Fruit fly (Drosophila melanogaster) S2 (cell line): ENCODE data around the gene CG10616.

Experiments used
- CG8478 ChIP-seq: fragments of >200 bp; optimal IDR thresholded peaks from 2 replicates; lab custom pipeline; 2018
- CTCF ChIP-seq, 2 experiments: fragments of >200 bp; optimal IDR thresholded peaks; 2 replicates each; lab custom pipeline; 2018

Gene CG10616

DNA sequence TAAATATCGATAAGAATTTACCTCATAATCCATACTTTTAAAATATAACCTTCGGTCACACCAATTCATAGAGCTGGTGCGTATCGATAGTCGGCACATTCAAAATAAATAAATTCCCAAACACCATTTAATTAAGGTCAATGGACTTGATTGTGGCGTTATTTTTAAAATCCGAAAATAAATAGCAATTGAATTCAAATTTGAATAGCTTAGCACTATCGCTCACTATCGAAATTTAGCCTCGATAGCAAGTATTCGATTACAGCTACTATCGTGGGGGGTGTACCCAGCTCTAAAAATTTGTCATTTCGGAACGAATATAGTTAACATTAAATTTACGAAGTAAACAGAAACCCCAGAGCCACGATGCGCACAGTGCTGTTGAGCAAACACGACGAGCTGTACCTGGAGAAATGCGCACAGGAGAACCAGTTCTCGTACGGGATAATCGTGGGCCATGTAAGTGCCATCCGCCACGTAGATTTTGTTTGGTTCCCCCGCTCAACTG is at the start of gene CG10616:
Gene CG10616 (plus strand): TSS at position 258 of the 508 bp plus-strand sequence.
- TF ChIP-seq CG8478 (lab: Kevin White, UChicago) = no peak
- TF ChIP-seq CTCF (optimal IDR thresholded peaks at IDR 0.05; lab: Kevin White, UChicago) = peak in 1 of 2 experiments; percentile 9

DNA sequence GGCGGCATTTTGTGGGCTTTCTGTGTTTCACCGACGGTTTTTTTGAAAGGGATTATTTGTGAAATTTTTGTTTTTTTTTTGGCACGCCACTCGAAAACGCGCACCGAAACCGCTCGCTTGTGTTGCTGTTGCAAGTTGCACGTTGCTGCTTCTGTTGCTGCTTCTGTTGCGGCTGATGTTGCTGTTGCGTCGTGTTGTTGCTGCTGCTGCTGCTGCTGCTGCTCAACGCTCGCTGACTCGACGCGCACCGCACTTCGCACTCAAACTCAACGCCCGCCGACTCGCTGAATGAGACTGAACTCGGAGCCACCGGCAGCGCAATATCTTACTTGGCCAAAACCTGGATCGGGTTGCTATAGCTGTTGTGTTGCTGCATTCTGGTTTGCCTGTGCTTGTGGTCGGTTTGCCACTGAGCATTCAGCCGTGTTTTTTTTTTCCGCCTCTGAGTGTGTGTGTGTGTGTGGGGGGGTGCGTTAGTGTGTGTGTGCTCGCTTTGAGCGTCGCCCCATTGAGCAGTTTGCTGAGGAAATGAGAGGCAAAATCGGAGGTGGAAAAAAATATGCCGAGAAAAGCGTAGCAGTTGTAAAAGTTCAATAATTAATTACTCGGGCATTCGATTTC is 39.0 kb upstream of the CG10616 start, which contains the start of gene toe:
Gene toe (minus strand): TSS at position 277 of the 621 bp plus-strand sequence.
- no peak for TF ChIP-seq CTCF (optimal IDR thresholded peaks at IDR 0.05; lab: Kevin White, UChicago)
- no peak for TF ChIP-seq CG8478 (lab: Kevin White, UChicago)

DNA sequence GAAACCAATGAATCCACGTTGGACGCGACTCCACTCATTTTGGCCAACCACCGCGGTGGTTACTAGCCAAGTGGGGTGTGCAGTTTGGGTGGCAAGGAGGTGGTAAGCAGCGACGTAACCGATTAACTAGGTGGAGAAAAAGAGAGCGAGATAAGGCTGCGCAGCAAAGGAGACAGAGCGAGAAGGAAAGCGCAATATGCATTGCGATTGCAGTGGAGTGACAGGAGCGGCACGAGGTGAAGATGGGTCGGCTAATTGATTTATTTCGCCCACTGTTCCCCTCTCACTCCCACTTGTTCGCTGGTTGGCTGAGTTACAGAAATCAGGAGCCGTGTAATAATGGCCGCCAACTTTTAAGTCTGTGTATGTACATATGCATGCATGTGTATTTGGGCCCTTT is 37.8 kb upstream of the CG10616 start:
- TF ChIP-seq CTCF (optimal IDR thresholded peaks at IDR 0.05; lab: Kevin White, UChicago) = no peak
- no peak for TF ChIP-seq CG8478 (lab: Kevin White, UChicago)

DNA sequence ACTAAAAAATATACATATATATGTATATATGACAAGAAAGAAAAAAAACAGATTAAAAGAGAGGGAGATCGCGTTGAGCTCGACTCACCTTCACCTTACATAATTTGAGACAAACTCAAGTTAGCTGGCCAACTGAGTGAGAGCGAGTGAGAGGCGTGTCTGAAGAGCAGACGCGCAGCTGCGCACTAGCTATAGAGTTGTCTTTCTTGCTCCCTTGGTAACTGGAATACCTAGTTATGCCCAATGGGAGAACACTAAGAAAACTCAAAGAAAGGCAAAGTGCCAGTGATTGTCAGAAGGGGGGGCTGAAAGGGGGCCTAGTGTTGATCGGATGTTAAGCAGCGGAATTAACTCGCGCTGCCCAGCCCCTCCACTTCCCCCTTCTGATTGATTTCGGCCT is 37.1 kb upstream of the CG10616 start:
- TF ChIP-seq CTCF (optimal IDR thresholded peaks at IDR 0.05; lab: Kevin White, UChicago) (no peak), CG8478 (lab: Kevin White, UChicago) (no peak)

DNA sequence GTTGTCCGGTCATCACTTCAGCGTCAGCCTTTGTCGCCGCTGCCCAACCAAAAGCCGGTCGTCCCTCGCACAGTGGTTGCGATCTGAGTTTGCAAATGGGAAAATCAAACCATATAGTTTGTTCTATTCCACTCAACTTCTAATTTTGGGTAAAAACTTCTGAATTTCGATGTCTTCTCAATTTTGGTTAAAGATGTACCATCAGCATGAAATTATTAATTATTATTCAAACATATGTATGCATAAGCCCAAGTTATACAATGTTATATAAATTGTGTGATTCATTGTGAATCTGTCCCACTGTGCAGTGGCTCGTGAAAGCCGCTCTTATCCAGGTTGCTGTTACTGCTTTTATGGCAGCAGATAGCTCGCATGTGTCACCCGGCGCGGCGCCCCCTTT is 28.9 kb upstream of the CG10616 start:
- no peak for TF ChIP-seq CTCF (optimal IDR thresholded peaks at IDR 0.05; lab: Kevin White, UChicago)
- TF ChIP-seq CG8478 (lab: Kevin White, UChicago) = no peak

- TF ChIP-seq CTCF (optimal IDR thresholded peaks at IDR 0.05; lab: Kevin White, UChicago) = no peak
- no peak for TF ChIP-seq CG8478 (lab: Kevin White, UChicago)
These were observed 27.5 kb upstream of the CG10616 start for dm6 chr3L:12444040-12444439.

- TF ChIP-seq CG8478 (lab: Kevin White, UChicago) = no peak
- no peak for TF ChIP-seq CTCF (optimal IDR thresholded peaks at IDR 0.05; lab: Kevin White, UChicago)
These were observed 24.4 kb upstream of the CG10616 start for dm6 chr3L:12447081-12447480.

DNA sequence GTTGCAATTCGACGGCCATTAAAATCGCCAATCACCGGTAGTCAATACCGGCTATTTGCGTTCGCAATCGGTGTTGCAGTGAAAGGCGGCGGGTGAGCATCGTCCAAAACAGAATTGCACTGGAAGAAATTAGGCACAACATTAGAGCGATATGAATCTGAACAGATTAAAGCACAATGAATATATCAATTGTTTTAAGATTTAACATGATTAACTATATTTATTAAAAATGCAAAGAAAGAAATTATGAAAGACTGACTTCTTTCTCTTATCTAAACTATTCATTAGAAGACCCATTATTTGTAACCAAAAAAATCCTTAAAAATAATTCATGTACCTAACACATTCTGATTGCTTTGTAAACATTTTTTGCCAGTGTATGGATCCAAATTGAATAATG is 24.0 kb upstream of the CG10616 start:
- TF ChIP-seq CTCF (optimal IDR thresholded peaks at IDR 0.05; lab: Kevin White, UChicago) (no peak), CG8478 (lab: Kevin White, UChicago) (no peak)

- no peak for TF ChIP-seq CG8478 (lab: Kevin White, UChicago)
- no peak for TF ChIP-seq CTCF (optimal IDR thresholded peaks at IDR 0.05; lab: Kevin White, UChicago)
These were observed 18.0 kb upstream of the CG10616 start for dm6 chr3L:12453529-12453928.

DNA sequence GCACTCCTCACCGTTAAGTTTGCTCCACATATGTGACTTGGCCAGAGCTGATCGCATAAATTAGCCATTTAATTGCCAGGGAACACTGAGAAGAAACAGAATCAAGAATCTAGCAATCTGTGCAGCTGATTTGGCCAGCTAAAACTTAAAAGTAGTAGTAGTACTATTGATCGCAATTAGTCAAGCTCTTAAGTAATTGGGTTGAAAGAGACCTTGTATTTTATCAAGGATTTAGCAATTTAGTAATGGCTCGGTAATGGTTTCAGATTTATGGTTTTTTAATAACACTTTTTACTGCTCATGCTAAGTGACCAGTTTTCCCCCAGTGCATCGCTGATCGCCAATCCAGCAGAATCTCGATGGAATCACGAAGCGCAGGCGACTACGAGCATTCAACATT is 16.5 kb upstream of the CG10616 start:
- TF ChIP-seq CG8478 (lab: Kevin White, UChicago) = no peak
- no peak for TF ChIP-seq CTCF (optimal IDR thresholded peaks at IDR 0.05; lab: Kevin White, UChicago)

dm6 chr3L:12456916-12457662 is 14.4 kb upstream of the CG10616 start:
- TF ChIP-seq CTCF (optimal IDR thresholded peaks at IDR 0.05; lab: Kevin White, UChicago) (no peak), CG8478 (lab: Kevin White, UChicago) (no peak)

DNA sequence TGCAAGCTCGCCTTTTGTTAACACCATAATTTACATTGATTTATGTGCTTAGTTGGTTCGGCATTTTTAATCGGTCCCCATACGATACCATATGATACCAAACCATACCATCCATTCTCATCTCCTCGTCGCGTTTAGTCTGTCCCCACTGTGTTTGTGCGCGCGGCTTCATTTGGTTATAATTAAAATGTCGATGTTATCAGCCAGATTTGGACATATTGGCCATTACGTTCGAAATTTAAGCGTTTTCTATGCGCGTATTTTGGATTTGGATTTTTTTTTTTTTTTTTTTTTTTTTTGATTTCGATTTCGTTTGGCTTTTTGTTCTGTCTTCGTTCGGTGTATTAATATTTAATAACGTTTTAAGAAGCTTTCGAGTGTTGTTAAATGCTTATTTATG is 9.6 kb upstream of the CG10616 start:
- no peak for TF ChIP-seq CTCF (optimal IDR thresholded peaks at IDR 0.05; lab: Kevin White, UChicago)
- TF ChIP-seq CG8478 (lab: Kevin White, UChicago) = no peak

DNA sequence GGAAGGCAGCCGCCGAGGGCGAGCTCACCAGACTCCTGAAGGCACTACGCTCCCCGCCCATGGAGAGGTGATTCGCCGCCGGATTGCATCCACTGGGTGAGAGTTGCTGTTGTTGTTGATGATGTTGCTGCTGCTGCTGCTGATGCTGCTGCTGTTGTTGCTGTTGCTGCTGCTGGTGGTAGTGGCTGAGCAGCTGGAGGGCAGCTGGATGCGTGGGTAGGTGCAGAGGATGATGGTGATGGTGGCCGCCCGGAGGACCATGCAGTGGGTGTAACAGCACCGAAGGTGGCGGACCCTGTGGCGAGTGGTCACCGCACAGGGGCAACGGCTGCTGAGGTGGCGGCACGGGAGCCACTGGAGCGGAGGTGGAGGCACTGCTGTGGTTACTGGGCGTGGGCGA is 7.9 kb upstream of the CG10616 start:
- TF ChIP-seq CTCF (optimal IDR thresholded peaks at IDR 0.05; lab: Kevin White, UChicago) (no peak), CG8478 (lab: Kevin White, UChicago) (no peak)

DNA sequence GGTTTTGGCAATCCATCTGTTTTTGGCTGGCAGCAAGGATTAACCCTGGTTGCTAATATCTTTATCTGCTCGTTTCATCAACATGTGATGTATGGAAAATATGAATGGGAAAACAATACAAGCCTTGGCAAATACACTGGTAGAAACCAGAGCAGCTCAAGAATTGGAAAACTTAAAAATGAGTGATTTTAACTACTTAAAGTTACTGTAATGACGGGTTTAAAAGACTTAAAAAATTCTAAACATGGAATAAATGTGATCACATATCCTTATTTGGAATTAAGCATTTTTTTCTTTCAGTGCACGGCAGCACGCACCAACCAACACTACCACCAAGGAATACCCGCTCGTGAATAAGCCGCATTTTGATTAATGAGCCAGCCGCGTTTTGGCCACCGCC is 6.3 kb upstream of the CG10616 start:
- TF ChIP-seq CTCF (optimal IDR thresholded peaks at IDR 0.05; lab: Kevin White, UChicago) = no peak
- no peak for TF ChIP-seq CG8478 (lab: Kevin White, UChicago)

dm6 chr3L:12468016-12468415 is 3.5 kb upstream of the CG10616 start, which contains the start of gene eyg:
TSS of gene eyg (minus strand) at chr3L:12468021.
- peak; percentile 15 to 43 for TF ChIP-seq CTCF (optimal IDR thresholded peaks at IDR 0.05; lab: Kevin White, UChicago)
- TF ChIP-seq CG8478 (lab: Kevin White, UChicago) = no peak
